Fruit fly (Drosophila melanogaster): ENCODE results near the gene S.

DNA sequence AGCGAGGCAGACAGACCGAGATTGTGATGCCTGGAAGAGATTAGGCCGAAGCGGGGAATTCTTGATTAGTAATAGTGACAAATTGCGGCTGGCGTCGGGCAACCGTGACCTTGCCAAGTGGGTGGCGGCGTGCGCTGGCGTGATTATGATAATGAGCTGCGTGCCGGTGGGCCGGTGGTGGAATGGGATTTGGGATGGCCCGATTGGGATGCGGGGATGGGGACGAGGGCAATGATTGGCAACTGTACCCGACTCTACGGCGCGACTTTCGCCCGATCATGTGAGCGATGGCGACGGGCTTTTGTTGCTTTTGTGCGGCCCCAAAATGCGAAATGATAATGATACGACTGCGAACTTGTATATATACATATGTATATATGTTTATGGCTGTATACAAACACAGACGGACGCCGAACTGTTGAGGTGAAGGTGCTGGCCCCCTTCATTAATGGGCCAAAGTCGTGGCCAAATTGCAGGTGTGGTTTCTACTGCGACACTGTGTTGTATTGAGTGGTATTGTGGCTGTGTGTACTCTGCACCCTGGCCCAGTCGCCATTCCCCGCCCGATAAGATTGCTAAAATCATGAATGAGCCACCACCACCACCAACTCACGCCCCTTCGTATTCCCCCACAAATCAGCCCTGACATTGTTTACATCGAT is 39.2 kb upstream of the S start:
- TF ChIP-seq CG8478 (optimal IDR thresholded peaks at IDR 0.05), result no peak
- no peak for TF ChIP-seq CTCF (optimal IDR thresholded peaks at IDR 0.05)
